Fruit fly (Drosophila melanogaster) Kc167 (cell line): ENCODE measurements around the gene CG8813.

Experiments
- Myc ChIP-seq: fragments of >200 bp; optimal IDR thresholded peaks from 2 replicates; lab custom pipeline; 2017; ENCODE audit warnings: missing external identifiers
- Sin3A ChIP-seq: fragments of >200 bp; optimal IDR thresholded peaks from 2 replicates; lab custom pipeline; 2018; ENCODE audit warnings: missing external identifiers
- h ChIP-seq: fragments of >200 bp; optimal IDR thresholded peaks from 3 replicates; lab custom pipeline; 2018; ENCODE audit warnings: missing external identifiers
- insv ChIP-seq: fragments of >200 bp; optimal IDR thresholded peaks from 3 replicates; lab custom pipeline; 2018; ENCODE audit warnings: missing external identifiers
- psq ChIP-seq: fragments of >200 bp; optimal IDR thresholded peaks from 2 replicates; lab custom pipeline; 2017; ENCODE audit warnings: missing external identifiers
- ttk ChIP-seq: sonication (Bioruptor generic); optimal IDR thresholded peaks from 2 replicates; lab custom pipeline; 2017; ENCODE audit warnings: missing external identifiers

The CG8813 gene

DNA sequence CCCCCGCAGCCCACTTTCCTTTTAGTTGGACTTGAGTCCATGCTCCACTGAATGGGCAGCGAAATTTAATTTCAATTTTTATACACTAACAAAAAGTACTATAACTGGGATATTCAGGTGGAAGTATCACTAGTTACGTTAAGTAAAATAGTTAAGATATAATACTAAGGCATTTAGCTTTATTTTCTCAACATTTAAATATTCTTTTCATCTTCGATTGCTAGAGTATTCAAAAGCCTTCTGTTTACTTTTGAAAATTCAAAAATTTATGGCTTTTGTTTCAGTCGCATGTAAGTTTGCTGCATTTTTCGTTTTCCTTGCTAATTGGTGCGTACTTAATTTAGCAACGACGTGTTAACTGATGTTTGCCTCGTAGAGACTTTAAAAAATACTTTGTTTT lies 17.9 kb upstream of the CG8813 start:
- no peak for TF ChIP-seq h (lab: Kevin White, UChicago)
- TF ChIP-seq insv (lab: Kevin White, UChicago) = no peak
- no peak for TF ChIP-seq ttk
- no peak for TF ChIP-seq Sin3A (lab: Kevin White, UChicago)
- TF ChIP-seq psq (lab: Kevin White, UChicago) = no peak
- TF ChIP-seq Myc (lab: Kevin White, UChicago) = no peak

DNA sequence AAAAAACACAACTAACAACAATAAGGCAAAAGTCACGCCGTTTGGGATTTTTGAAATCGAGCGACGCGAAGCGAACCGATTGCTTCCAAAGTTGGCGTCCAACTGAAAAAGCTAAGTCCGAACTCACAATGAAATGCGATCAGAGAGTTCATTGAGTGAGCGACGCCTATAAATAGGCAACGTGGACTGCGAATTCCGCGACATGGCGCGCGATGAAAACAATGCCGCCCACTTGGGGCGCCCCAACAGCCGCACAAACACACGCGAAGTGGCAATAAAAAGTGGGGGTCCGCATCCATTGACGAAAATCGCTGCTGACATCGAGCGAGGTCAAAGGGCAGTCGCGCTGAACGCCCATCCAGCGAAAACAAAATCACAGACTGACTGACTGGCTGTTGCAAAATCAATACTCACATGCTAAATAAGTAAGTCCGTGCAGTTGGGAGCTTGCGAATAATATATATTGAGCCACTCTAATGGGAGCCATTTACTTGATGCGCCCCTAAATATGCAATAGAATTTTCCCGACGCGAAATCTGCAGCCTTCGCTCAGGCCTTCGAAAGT lies 14.2 kb upstream of the CG8813 start:
- no peak for TF ChIP-seq ttk
- no peak for TF ChIP-seq h (lab: Kevin White, UChicago)
- TF ChIP-seq Myc (lab: Kevin White, UChicago) = no peak
- no peak for TF ChIP-seq Sin3A (lab: Kevin White, UChicago)

- TF ChIP-seq insv (lab: Kevin White, UChicago) (no peak), psq (lab: Kevin White, UChicago) (no peak), Sin3A (lab: Kevin White, UChicago) (no peak), Myc (lab: Kevin White, UChicago) (no peak), h (lab: Kevin White, UChicago) (no peak), ttk (no peak)
Observed at dm6 chr2L:2855773-2856615, 13.5 kb upstream of the CG8813 start, which contains the start of the genes CG3104 and RpS21. Gene CG3104, minus strand, starts transcription at chr2L:2855778. Gene RpS21, plus strand, starts transcription at chr2L:2856070.

dm6 chr2L:2856960-2857584 lies 12.4 kb upstream of the CG8813 start, which contains the start of gene CG2991:
Gene CG2991, plus strand, starts transcription at chr2L:2857164.
- no peak for TF ChIP-seq Myc (lab: Kevin White, UChicago)

DNA sequence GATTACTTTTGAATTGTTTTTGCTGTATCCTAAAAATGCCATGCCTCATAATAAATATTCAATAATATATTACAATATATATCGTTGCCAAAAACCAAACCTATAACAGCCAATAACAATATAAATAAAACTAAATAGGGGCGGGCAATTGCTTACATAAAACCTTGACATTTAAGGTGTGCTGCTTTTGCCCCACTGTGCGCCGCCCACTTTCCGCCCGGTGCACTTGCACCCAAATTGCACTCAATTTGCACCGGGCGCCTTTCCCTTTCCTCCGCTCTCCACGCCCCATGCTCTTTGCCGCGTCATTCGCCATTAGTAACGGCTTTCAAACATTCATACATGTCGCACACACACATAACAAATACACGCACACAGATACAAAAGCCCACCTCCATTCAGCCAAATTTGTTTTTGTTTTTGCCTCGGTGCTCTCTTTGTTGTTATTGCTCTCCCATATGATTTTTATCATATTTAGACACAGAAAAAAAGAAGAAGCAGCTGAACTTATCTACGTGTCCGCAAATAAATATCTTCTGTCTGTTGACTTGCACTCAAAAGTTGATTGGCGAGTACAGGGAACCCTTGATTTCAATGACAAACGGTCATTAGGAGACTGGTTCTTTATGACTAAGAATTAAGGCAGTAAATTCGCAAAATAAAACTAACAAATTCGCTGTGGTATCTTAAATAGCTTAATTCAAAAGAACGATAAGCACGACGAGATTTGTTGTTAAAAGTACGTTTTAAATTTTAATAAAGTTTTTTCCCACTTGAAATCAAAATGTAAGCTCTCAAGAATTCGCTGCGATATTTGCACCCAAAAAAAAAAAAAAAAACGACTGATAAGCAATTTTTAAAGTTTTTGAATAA lies 11.4 kb upstream of the CG8813 start:
- no peak for TF ChIP-seq insv (lab: Kevin White, UChicago)
- TF ChIP-seq psq (lab: Kevin White, UChicago) = no peak
- no peak for TF ChIP-seq Sin3A (lab: Kevin White, UChicago)
- no peak for TF ChIP-seq ttk
- no peak for TF ChIP-seq Myc (lab: Kevin White, UChicago)

DNA sequence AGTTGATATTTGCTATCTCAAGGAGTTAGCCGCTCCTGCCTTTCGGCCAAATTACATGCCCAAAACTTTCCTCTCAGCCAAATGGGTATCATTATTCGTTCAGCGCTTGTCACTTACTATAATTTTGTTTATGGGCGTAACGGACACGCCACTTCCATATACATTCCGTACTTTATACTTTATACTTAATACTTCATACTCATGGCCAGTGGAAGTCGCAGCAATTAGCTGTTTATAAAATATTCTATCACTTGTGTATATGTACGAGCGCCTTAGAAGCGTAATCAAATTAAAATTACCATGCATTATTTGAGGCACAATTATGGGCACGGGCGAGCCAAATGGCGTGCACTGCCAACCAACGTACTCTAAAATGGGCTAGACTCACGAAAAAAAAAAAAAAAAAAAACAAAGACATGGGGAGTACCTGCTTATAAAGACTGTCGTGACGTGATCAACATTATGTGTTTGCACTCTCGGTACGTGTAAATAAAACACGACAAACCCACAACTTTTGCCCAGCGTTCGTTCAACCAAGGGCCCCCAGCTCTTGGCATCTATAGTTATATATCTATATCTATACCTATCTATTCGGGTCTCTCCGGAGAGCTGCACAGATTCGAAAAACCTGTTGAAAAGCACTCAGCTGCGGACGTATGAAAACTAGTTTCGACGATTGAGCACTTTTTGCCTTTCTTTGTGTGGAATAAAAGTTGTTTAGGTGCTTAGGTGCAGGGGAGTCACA lies 8.1 kb upstream of the CG8813 start:
- TF ChIP-seq Myc (lab: Kevin White, UChicago) (no peak), h (lab: Kevin White, UChicago) (no peak), ttk (no peak), insv (lab: Kevin White, UChicago) (no peak), Sin3A (lab: Kevin White, UChicago) (no peak), psq (lab: Kevin White, UChicago) (no peak)

- no peak for TF ChIP-seq Sin3A (lab: Kevin White, UChicago)
- TF ChIP-seq h (lab: Kevin White, UChicago) = no peak
- no peak for TF ChIP-seq insv (lab: Kevin White, UChicago)
- no peak for TF ChIP-seq Myc (lab: Kevin White, UChicago)
- no peak for TF ChIP-seq psq (lab: Kevin White, UChicago)
- TF ChIP-seq ttk = no peak
Observed at dm6 chr2L:2861885-2862620, 7.4 kb upstream of the CG8813 start.

dm6 chr2L:2862621-2862962 lies 6.9 kb upstream of the CG8813 start:
- TF ChIP-seq ttk = no peak
- TF ChIP-seq insv (lab: Kevin White, UChicago) = no peak
- TF ChIP-seq h (lab: Kevin White, UChicago) = no peak
- no peak for TF ChIP-seq Myc (lab: Kevin White, UChicago)
- no peak for TF ChIP-seq psq (lab: Kevin White, UChicago)
- TF ChIP-seq Sin3A (lab: Kevin White, UChicago) = no peak

DNA sequence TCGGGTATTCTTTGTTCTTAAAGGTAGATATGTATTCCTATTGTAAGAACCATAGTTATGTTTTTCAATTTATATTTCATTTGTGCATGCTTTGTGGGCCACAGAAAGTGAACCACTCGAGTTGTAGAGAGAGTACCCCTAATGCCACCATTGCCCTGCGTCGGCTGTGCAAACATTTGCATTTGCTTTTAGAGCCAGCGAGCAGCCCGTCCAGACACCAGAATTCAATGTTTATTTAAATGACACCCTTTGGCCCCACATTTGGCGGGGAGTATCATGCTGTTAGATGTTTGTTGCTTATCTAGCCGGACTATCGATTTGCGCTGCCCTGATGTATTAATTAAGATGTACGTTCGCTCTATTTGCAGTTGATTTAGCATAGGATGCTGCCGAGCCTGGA lies 4.9 kb upstream of the CG8813 start:
- TF ChIP-seq insv (lab: Kevin White, UChicago) = no peak
- TF ChIP-seq psq (lab: Kevin White, UChicago) = no peak
- no peak for TF ChIP-seq ttk
- no peak for TF ChIP-seq Myc (lab: Kevin White, UChicago)
- TF ChIP-seq Sin3A (lab: Kevin White, UChicago) = no peak
- TF ChIP-seq h (lab: Kevin White, UChicago) = no peak
